Worm (Caenorhabditis elegans) whole organism, young adult: ENCODE measurements around the gene clec-133.

Source experiments
- F33H1.4 ChIP-seq: fragments of 200-800 bp; sonication (Bioruptor generic); IDR thresholded peaks from 2 replicates; pipeline ENCODE4 v1.3.6; 2022; ENCODE audit warnings: missing genetic modification reagents, missing genetic modification characterization, missing compliant biosample characterization
- F39B2.1 ChIP-seq: fragments of 200-800 bp; sonication (Bioruptor generic); IDR thresholded peaks from 2 replicates; pipeline ENCODE4 v1.3.6; 2022; ENCODE audit warnings: missing genetic modification reagents, missing genetic modification characterization, missing compliant biosample characterization
- F57C9.4 ChIP-seq: sonication (generic microtip); optimal IDR thresholded peaks from 2 replicates; lab custom pipeline; 2017; ENCODE audit warnings: mild to moderate bottlenecking, missing genetic modification characterization, missing compliant biosample characterization
- T07F8.4 ChIP-seq: sonication (generic microtip); optimal IDR thresholded peaks from 2 replicates; lab custom pipeline; 2016; ENCODE audit warnings: mild to moderate bottlenecking, missing genetic modification characterization, moderate library complexity, missing compliant biosample characterization
- atf-7 ChIP-seq: sonication (generic microtip); optimal IDR thresholded peaks from 2 replicates; lab custom pipeline; 2017; ENCODE audit warnings: mild to moderate bottlenecking, missing genetic modification characterization, missing compliant biosample characterization
- athp-1 ChIP-seq: sonication (generic microtip); optimal IDR thresholded peaks from 2 replicates; lab custom pipeline; 2017; ENCODE audit warnings: mild to moderate bottlenecking, missing genetic modification characterization, missing compliant biosample characterization
- attf-6 ChIP-seq: fragments of 200-800 bp; sonication (Bioruptor generic); IDR thresholded peaks from 2 replicates; pipeline ENCODE4 v1.3.6; 2022; ENCODE audit warnings: missing genetic modification reagents, missing genetic modification characterization, missing compliant biosample characterization
- bed-2 ChIP-seq: fragments of 200-800 bp; sonication (Bioruptor generic); IDR thresholded peaks from 2 replicates; pipeline ENCODE4 v1.3.6; 2022; ENCODE audit warnings: missing genetic modification reagents, missing genetic modification characterization, missing compliant biosample characterization
- cebp-2 ChIP-seq: fragments of 200-800 bp; sonication (Bioruptor generic); IDR thresholded peaks from 2 replicates; pipeline ENCODE4 v1.3.6; 2022; ENCODE audit warnings: missing genetic modification characterization, missing compliant biosample characterization
- ceh-100 ChIP-seq: fragments of 200-800 bp; sonication (Bioruptor generic); IDR thresholded peaks from 2 replicates; pipeline ENCODE4 v1.3.6; 2022; ENCODE audit warnings: missing genetic modification reagents, missing genetic modification characterization, missing compliant biosample characterization
- ceh-27 ChIP-seq: fragments of 200-800 bp; sonication (Bioruptor generic); optimal IDR thresholded peaks from 2 replicates; lab custom pipeline; 2018; ENCODE audit warnings: mild to moderate bottlenecking, missing genetic modification characterization, moderate library complexity, missing compliant biosample characterization
- ceh-40 ChIP-seq: fragments of 200-800 bp; sonication (Bioruptor generic); IDR thresholded peaks from 2 replicates; pipeline ENCODE4 v1.3.6; 2022; ENCODE audit warnings: missing genetic modification characterization, missing compliant biosample characterization
- ceh-79 ChIP-seq: sonication (generic microtip); optimal IDR thresholded peaks from 2 replicates; lab custom pipeline; 2017; ENCODE audit warnings: mild to moderate bottlenecking, missing genetic modification characterization, missing compliant biosample characterization
- egl-18 ChIP-seq: fragments of 200-800 bp; sonication (Bioruptor generic); IDR thresholded peaks from 2 replicates; pipeline ENCODE4 v1.3.6; 2022; ENCODE audit warnings: missing genetic modification reagents, missing genetic modification characterization, missing compliant biosample characterization
- egl-44 ChIP-seq: fragments of 200-800 bp; sonication (Bioruptor generic); IDR thresholded peaks from 2 replicates; pipeline ENCODE4 v1.3.6; 2022; ENCODE audit warnings: missing genetic modification reagents, missing genetic modification characterization, missing compliant biosample characterization
- egrh-3 ChIP-seq: fragments of 200-800 bp; sonication (Bioruptor generic); IDR thresholded peaks from 2 replicates; pipeline ENCODE4 v1.3.6; 2022; ENCODE audit warnings: missing genetic modification reagents, missing genetic modification characterization, missing compliant biosample characterization
- ekl-4 ChIP-seq: fragments of 200-800 bp; sonication (Bioruptor generic); IDR thresholded peaks from 2 replicates; pipeline ENCODE4 v1.3.6; 2022; ENCODE audit warnings: missing genetic modification reagents, missing genetic modification characterization, missing compliant biosample characterization
- ets-4 ChIP-seq: fragments of 200-800 bp; sonication (Bioruptor generic); optimal IDR thresholded peaks from 2 replicates; lab custom pipeline; 2018; ENCODE audit warnings: mild to moderate bottlenecking, missing genetic modification characterization, missing compliant biosample characterization
- gei-17 ChIP-seq: fragments of 200-800 bp; sonication (Bioruptor generic); optimal IDR thresholded peaks from 2 replicates; lab custom pipeline; 2018; ENCODE audit warnings: mild to moderate bottlenecking, missing genetic modification characterization, missing compliant biosample characterization
- him-1 ChIP-seq: sonication (generic microtip); optimal IDR thresholded peaks from 2 replicates; lab custom pipeline; 2016; ENCODE audit warnings: missing genotype, missing genetic modification reagents, missing genetic modification characterization, missing compliant biosample characterization
- hmg-1.2 ChIP-seq: fragments of 200-800 bp; sonication (Bioruptor generic); IDR thresholded peaks from 2 replicates; pipeline ENCODE4 v1.3.6; 2022; ENCODE audit warnings: missing genetic modification reagents, missing genetic modification characterization, missing compliant biosample characterization
- hmg-20 ChIP-seq: fragments of 200-800 bp; sonication (Bioruptor generic); IDR thresholded peaks from 2 replicates; pipeline ENCODE4 v1.3.6; 2022; ENCODE audit warnings: missing genetic modification reagents, missing genetic modification characterization, missing compliant biosample characterization
- hrde-1 ChIP-seq: sonication (generic microtip); optimal IDR thresholded peaks from 2 replicates; lab custom pipeline; 2016; ENCODE audit warnings: missing genetic modification characterization, mild to moderate bottlenecking, missing compliant biosample characterization, moderate library complexity, missing genotype, missing genetic modification reagents, borderline replicate concordance
- lir-1 ChIP-seq: fragments of 200-800 bp; sonication (Bioruptor generic); conservative IDR thresholded peaks from 2 replicates; pipeline ENCODE4 v1.3.6; 2022; ENCODE audit warnings: missing genetic modification reagents, missing genetic modification characterization, missing compliant biosample characterization
- lsl-1 ChIP-seq: fragments of 200-800 bp; sonication (Bioruptor generic); optimal IDR thresholded peaks from 2 replicates; lab custom pipeline; 2018; ENCODE audit warnings: mild to moderate bottlenecking, missing genetic modification characterization, moderate library complexity, missing compliant biosample characterization
- madf-10 ChIP-seq: sonication (generic microtip); optimal IDR thresholded peaks from 2 replicates; lab custom pipeline; 2016; ENCODE audit warnings: mild to moderate bottlenecking, missing genetic modification characterization, missing compliant biosample characterization
- madf-6 ChIP-seq: fragments of 200-800 bp; sonication (Bioruptor generic); IDR thresholded peaks from 2 replicates; pipeline ENCODE4 v1.3.6; 2022; ENCODE audit warnings: missing genetic modification reagents, missing genetic modification characterization, missing compliant biosample characterization
- mcd-1 ChIP-seq: fragments of 200-800 bp; sonication (Bioruptor generic); IDR thresholded peaks from 2 replicates; pipeline ENCODE4 v1.3.6; 2022; ENCODE audit warnings: missing genetic modification reagents, missing genetic modification characterization, missing compliant biosample characterization
- mel-28 ChIP-seq: sonication (generic microtip); optimal IDR thresholded peaks from 2 replicates; lab custom pipeline; 2016; ENCODE audit warnings: borderline replicate concordance, mild to moderate bottlenecking, missing genetic modification characterization, missing compliant biosample characterization
- nfya-2 ChIP-seq: fragments of 200-800 bp; sonication (Bioruptor generic); IDR thresholded peaks from 2 replicates; pipeline ENCODE4 v1.3.6; 2022; ENCODE audit warnings: missing genetic modification reagents, missing genetic modification characterization, missing compliant biosample characterization
- nhr-120 ChIP-seq: fragments of 200-800 bp; sonication (Bioruptor generic); IDR thresholded peaks from 2 replicates; pipeline ENCODE4 v1.3.6; 2022; ENCODE audit warnings: missing genetic modification characterization, missing compliant biosample characterization
- nhr-27 ChIP-seq: fragments of 200-800 bp; sonication (Bioruptor generic); optimal IDR thresholded peaks from 2 replicates; lab custom pipeline; 2018; ENCODE audit warnings: mild to moderate bottlenecking, missing genetic modification characterization, moderate library complexity, missing compliant biosample characterization
- nhr-90 ChIP-seq: sonication (generic microtip); optimal IDR thresholded peaks from 2 replicates; lab custom pipeline; 2016; ENCODE audit warnings: missing genotype, mild to moderate bottlenecking, missing genetic modification characterization, missing compliant biosample characterization
- pbrm-1 ChIP-seq: fragments of 200-800 bp; sonication (Bioruptor generic); IDR thresholded peaks from 2 replicates; pipeline ENCODE4 v1.3.6; 2022; ENCODE audit warnings: missing genetic modification reagents, missing genetic modification characterization, missing compliant biosample characterization
- rec-8 ChIP-seq, 2 experiments: sonication (generic microtip); optimal IDR thresholded peaks; 2 replicates each; lab custom pipeline; 2016; ENCODE audit warnings: mild to moderate bottlenecking in 2 of 2, missing genetic modification characterization in 2 of 2, missing genetic modification reagents in 2 of 2, missing genotype in 2 of 2, missing biosample characterization in 1 of 2, missing compliant biosample characterization in 1 of 2, moderate library complexity in 1 of 2
- repo-1 ChIP-seq: sonication (generic microtip); optimal IDR thresholded peaks from 2 replicates; lab custom pipeline; 2017; ENCODE audit warnings: mild to moderate bottlenecking, missing genetic modification characterization, missing compliant biosample characterization
- snpc-1.1 ChIP-seq: sonication (generic microtip); optimal IDR thresholded peaks from 2 replicates; lab custom pipeline; 2017; ENCODE audit warnings: missing genetic modification characterization, mild to moderate bottlenecking, missing compliant biosample characterization, antibody characterized with exemption, moderate library complexity, missing genotype, missing genetic modification reagents; ENCODE audit not compliant: insufficient read depth
- snpc-3.4 ChIP-seq: sonication (generic microtip); optimal IDR thresholded peaks from 2 replicates; lab custom pipeline; 2017; ENCODE audit warnings: missing genetic modification characterization, mild to moderate bottlenecking, missing compliant biosample characterization, antibody characterized with exemption, moderate library complexity, missing genotype, missing genetic modification reagents
- sptf-2 ChIP-seq: fragments of 200-800 bp; sonication (Bioruptor generic); optimal IDR thresholded peaks from 2 replicates; lab custom pipeline; 2018; ENCODE audit warnings: mild to moderate bottlenecking, missing genetic modification characterization, missing compliant biosample characterization
- tbp1 ChIP-seq: fragments of 200-800 bp; sonication (Bioruptor generic); optimal IDR thresholded peaks from 2 replicates; lab custom pipeline; 2018; ENCODE audit warnings: mild to moderate bottlenecking, missing genetic modification characterization, missing compliant biosample characterization
- tlf-1 ChIP-seq: fragments of 200-800 bp; sonication (Bioruptor generic); optimal IDR thresholded peaks from 2 replicates; lab custom pipeline; 2018; ENCODE audit warnings: mild to moderate bottlenecking, missing genetic modification characterization, missing compliant biosample characterization
- xnd-1 ChIP-seq: sonication (generic microtip); optimal IDR thresholded peaks from 2 replicates; lab custom pipeline; 2016; ENCODE audit warnings: missing genotype, missing genetic modification reagents, missing genetic modification characterization, missing compliant biosample characterization
- zim-3 ChIP-seq: sonication (generic microtip); optimal IDR thresholded peaks from 2 replicates; lab custom pipeline; 2017; ENCODE audit warnings: mild to moderate bottlenecking, missing genetic modification characterization, moderate library complexity, missing compliant biosample characterization
- ztf-18 ChIP-seq: sonication (generic microtip); optimal IDR thresholded peaks from 2 replicates; lab custom pipeline; 2016; ENCODE audit warnings: missing genotype, mild to moderate bottlenecking, missing genetic modification characterization, missing compliant biosample characterization
- ztf-26 ChIP-seq: sonication (generic microtip); optimal IDR thresholded peaks from 2 replicates; lab custom pipeline; 2017; ENCODE audit warnings: missing genetic modification characterization, missing compliant biosample characterization
- ztf-28 ChIP-seq: fragments of 200-800 bp; sonication (Bioruptor generic); IDR thresholded peaks from 2 replicates; pipeline ENCODE4 v1.3.6; 2022; ENCODE audit warnings: missing genetic modification reagents, missing genetic modification characterization, missing compliant biosample characterization

clec-133 gene

ce11 chrII:3567066-3567465 lies 11.2 kb upstream of the clec-133 start:
- no peak for TF ChIP-seq nhr-27 (tag; lab: Kevin White, UChicago)
- TF ChIP-seq mel-28: no peak
- TF ChIP-seq athp-1 (tag; lab: Kevin White, UChicago): no peak
- TF ChIP-seq hmg-20 (GFP tag; lab: Robert Waterston, UW): no peak
- TF ChIP-seq nfya-2: no peak
- TF ChIP-seq, all 124 proteins: peak for 0

ce11 chrII:3567576-3567975 lies 10.6 kb upstream of the clec-133 start:
- TF ChIP-seq repo-1 (tag; lab: Kevin White, UChicago) (peak; percentile 46), nhr-120 (GFP tag; lab: Robert Waterston, UW) (0 out of 2 replicates have a peak, but pooled peaks have one; percentile 18), F39B2.1 (0 out of 2 replicates have a peak, but pooled peaks have one; percentile 52), sptf-2 (GFP tag; lab: Kevin White, UChicago) (peak; percentile 41), T07F8.4 (tag; lab: Kevin White, UChicago) (peak; percentile 65), ceh-40 (GFP tag; lab: Robert Waterston, UW) (peak; percentile 61; the same call in 1 of the 2 replicates), ceh-100 (GFP tag; lab: Robert Waterston, UW) (peak; percentile 41), lir-1 (GFP tag; lab: Robert Waterston, UW) (peak; percentile 64; the same call in 1 of the 2 replicates), zim-3 (tag; lab: Kevin White, UChicago) (peak; percentile 73), madf-10 (tag; lab: Kevin White, UChicago) (peak; percentile 64), mcd-1 (peak; percentile 69), lsl-1 (GFP tag; lab: Kevin White, UChicago) (peak; percentile 61), snpc-3.4 (tag; lab: Kevin White, UChicago) (peak; percentile 83), ceh-27 (GFP tag; lab: Kevin White, UChicago) (peak; percentile 60), him-1 (peak; percentile 92), hrde-1 (peak; percentile 68), attf-6 (GFP tag; lab: Robert Waterston, UW) (peak; percentile 60), ceh-79 (tag; lab: Kevin White, UChicago) (peak; percentile 76), hmg-1.2 (peak; percentile 74), F57C9.4 (tag; lab: Kevin White, UChicago) (peak; percentile 2), gei-17 (GFP tag; lab: Kevin White, UChicago) (peak; percentile 2), snpc-1.1 (peak; percentile 80), ztf-26 (tag; lab: Kevin White, UChicago) (peak; percentile 68), F33H1.4 (GFP tag; lab: Robert Waterston, UW) (peak; percentile 56), hmg-20 (GFP tag; lab: Robert Waterston, UW) (0 out of 2 replicates have a peak, but pooled peaks have one; percentile 66), egl-18 (GFP tag; lab: Robert Waterston, UW) (0 out of 2 replicates have a peak, but pooled peaks have one; percentile 39), madf-6 (peak; percentile 74), rec-8 (tag; optimal IDR thresholded peaks at IDR 0.05; lab: Kevin White, UChicago) (peak; percentile 53 to 72), xnd-1 (tag; lab: Kevin White, UChicago) (peak; percentile 44), bed-2 (GFP tag; lab: Robert Waterston, UW) (peak; percentile 78), nhr-90 (tag; lab: Kevin White, UChicago) (peak; percentile 81), tbp1 (GFP tag; lab: Kevin White, UChicago) (peak; percentile 98), atf-7 (tag; lab: Kevin White, UChicago) (peak; percentile 70), ztf-28 (GFP tag; lab: Robert Waterston, UW) (peak; percentile 65; the same call in 1 of the 2 replicates), athp-1 (tag; lab: Kevin White, UChicago) (peak; percentile 81), ets-4 (GFP tag; lab: Kevin White, UChicago) (peak; percentile 22), pbrm-1 (GFP tag; lab: Robert Waterston, UW) (peak; percentile 76), cebp-2 (peak; percentile 83), egrh-3 (GFP tag; lab: Robert Waterston, UW) (peak; percentile 46; the same call in 1 of the 2 replicates), egl-44 (GFP tag; lab: Robert Waterston, UW) (0 out of 2 replicates have a peak, but pooled peaks have one; percentile 62), ztf-18 (tag; lab: Kevin White, UChicago) (peak; percentile 50), ekl-4 (peak; percentile 73; the same call in 1 of the 2 replicates), tlf-1 (GFP tag; lab: Kevin White, UChicago) (peak; percentile 29)
